Worm (Caenorhabditis elegans): ENCODE data around the gene F55G11.7.

ce11 chrIV:12926639-12927038, 33.6 kb upstream of the F55G11.7 start, which contains the start of gene srlf-5:
- TF ChIP-seq aha-1 (tag; optimal IDR thresholded peaks at IDR 0.05) (no peak), fos-1 (tag; optimal IDR thresholded peaks at IDR 0.05) (no peak), lsy-2 (tag; optimal IDR thresholded peaks at IDR 0.05) (no peak), unc-62 (GFP tag; optimal IDR thresholded peaks at IDR 0.05) (no peak), efl-3 (GFP tag; optimal IDR thresholded peaks at IDR 0.05) (no peak), aly-2 (tag; optimal IDR thresholded peaks at IDR 0.05) (no peak), C34B4.2 (tag; optimal IDR thresholded peaks at IDR 0.05) (no peak), ceh-82 (tag; optimal IDR thresholded peaks at IDR 0.05) (no peak), efl-1 (optimal IDR thresholded peaks at IDR 0.05) (no peak), efl-1 (GFP tag; optimal IDR thresholded peaks at IDR 0.05 in 1 of 2) (no peak), nhr-71 (tag; optimal IDR thresholded peaks at IDR 0.05) (no peak), dpl-1 (GFP tag; optimal IDR thresholded peaks at IDR 0.05) (no peak), egl-27 (tag; optimal IDR thresholded peaks at IDR 0.05) (no peak), nhr-237 (tag; optimal IDR thresholded peaks at IDR 0.05) (no peak)

Measured in whole organism, L1 larva.